Fruit fly (Drosophila melanogaster) whole organism, embryonic: Measurements from ENCODE around the gene Oatp33Eb.

Experiments used
- Aef1 ChIP-seq: fragments of 200-800 bp; sonication (Bioruptor generic); IDR thresholded peaks from 3 replicates; pipeline ENCODE4 v1.3.6; 2022; ENCODE audit warnings: missing biosample characterization, missing genetic modification characterization
- Antp ChIP-seq: fragments of 200-800 bp; sonication (Bioruptor generic); optimal IDR thresholded peaks from 3 replicates; lab custom pipeline; 2016; ENCODE audit warnings: missing biosample characterization, missing genetic modification characterization
- Atf3 ChIP-seq: fragments of 200-800 bp; sonication (Bioruptor generic); optimal IDR thresholded peaks from 3 replicates; lab custom pipeline; 2016; ENCODE audit warnings: missing biosample characterization, missing genetic modification characterization
- Blimp-1 ChIP-seq: fragments of 200-800 bp; sonication (Bioruptor generic); optimal IDR thresholded peaks from 3 replicates; lab custom pipeline; 2018; ENCODE audit warnings: missing biosample characterization, missing genetic modification characterization, mild to moderate bottlenecking, moderate library complexity, missing genetic modification reagents
- CG10543 ChIP-seq: fragments of 200-800 bp; sonication (Bioruptor generic); optimal IDR thresholded peaks from 3 replicates; lab custom pipeline; 2017; ENCODE audit warnings: missing biosample characterization, mild to moderate bottlenecking, missing genetic modification characterization, moderate library complexity
- CG12104 ChIP-seq: fragments of 200-800 bp; sonication (Bioruptor generic); optimal IDR thresholded peaks from 3 replicates; lab custom pipeline; 2016; ENCODE audit warnings: missing biosample characterization, missing genetic modification characterization
- CG12219 ChIP-seq: fragments of 200-800 bp; sonication (Bioruptor generic); optimal IDR thresholded peaks from 3 replicates; lab custom pipeline; 2018; ENCODE audit warnings: missing biosample characterization, mild to moderate bottlenecking, missing genetic modification characterization
- CG13296 ChIP-seq: fragments of 200-800 bp; sonication (Bioruptor generic); optimal IDR thresholded peaks from 3 replicates; lab custom pipeline; 2018; ENCODE audit warnings: missing biosample characterization, mild to moderate bottlenecking, missing genetic modification characterization
- CG14014 ChIP-seq: fragments of 200-800 bp; sonication (Bioruptor generic); IDR thresholded peaks from 2 replicates; pipeline ENCODE4 v1.3.6; 2022; ENCODE audit warnings: missing biosample characterization, missing genetic modification characterization
- CG15601 ChIP-seq: fragments of 200-800 bp; sonication (Bioruptor generic); optimal IDR thresholded peaks from 3 replicates; lab custom pipeline; 2019; ENCODE audit warnings: missing biosample characterization, mild to moderate bottlenecking, missing genetic modification characterization, moderate library complexity
- CG15696 ChIP-seq: fragments of 200-800 bp; sonication (Bioruptor generic); optimal IDR thresholded peaks from 2 replicates; lab custom pipeline; 2019; ENCODE audit warnings: missing biosample characterization, mild to moderate bottlenecking, missing genetic modification characterization, moderate library complexity
- CG1832 ChIP-seq: fragments of 200-800 bp; sonication (Bioruptor generic); optimal IDR thresholded peaks from 2 replicates; lab custom pipeline; 2017; ENCODE audit warnings: missing biosample characterization, mild to moderate bottlenecking, missing genetic modification characterization, inconsistent platforms
- CG3163 ChIP-seq: fragments of 200-800 bp; sonication (Bioruptor generic); optimal IDR thresholded peaks from 3 replicates; lab custom pipeline; 2016; ENCODE audit warnings: missing biosample characterization, missing genetic modification characterization
- CG3838 ChIP-seq: fragments of 200-800 bp; sonication (Bioruptor generic); optimal IDR thresholded peaks from 3 replicates; lab custom pipeline; 2016; ENCODE audit warnings: missing biosample characterization, missing genetic modification characterization
- CG4360 ChIP-seq: fragments of 200-800 bp; sonication (Bioruptor generic); IDR thresholded peaks from 2 replicates; pipeline ENCODE4 v1.3.6; 2022; ENCODE audit warnings: missing biosample characterization, missing genetic modification characterization
- CG4617 ChIP-seq: fragments of 200-800 bp; sonication (Bioruptor generic); optimal IDR thresholded peaks from 3 replicates; lab custom pipeline; 2016; ENCODE audit warnings: missing biosample characterization, missing genetic modification characterization, borderline replicate concordance
- CG6175 ChIP-seq: fragments of 200-800 bp; sonication (Bioruptor generic); IDR thresholded peaks from 3 replicates; pipeline ENCODE4 v1.3.6; 2022; ENCODE audit warnings: missing biosample characterization, missing genetic modification characterization
- CG6272 ChIP-seq: fragments of 200-800 bp; sonication (Bioruptor generic); IDR thresholded peaks from 2 replicates; pipeline ENCODE4 v1.3.6; 2022; ENCODE audit warnings: missing biosample characterization, missing genetic modification characterization
- CG7271 ChIP-seq: fragments of 200-800 bp; sonication (Bioruptor generic); optimal IDR thresholded peaks from 2 replicates; lab custom pipeline; 2018; ENCODE audit warnings: missing biosample characterization, mild to moderate bottlenecking, missing genetic modification characterization, moderate library complexity
- CG8281 ChIP-seq: fragments of 200-800 bp; sonication (Bioruptor generic); optimal IDR thresholded peaks from 2 replicates; lab custom pipeline; 2018; ENCODE audit warnings: missing biosample characterization, mild to moderate bottlenecking, missing genetic modification characterization, moderate library complexity
- CG8944 ChIP-seq: fragments of 200-800 bp; sonication (Bioruptor generic); optimal IDR thresholded peaks from 3 replicates; lab custom pipeline; 2016; ENCODE audit warnings: missing biosample characterization, missing genetic modification characterization
- CHES-1-like ChIP-seq: fragments of 200-800 bp; sonication (Bioruptor generic); optimal IDR thresholded peaks from 2 replicates; lab custom pipeline; 2016; ENCODE audit warnings: missing biosample characterization, missing genetic modification characterization
- Dad ChIP-seq: fragments of 200-800 bp; sonication (Bioruptor generic); optimal IDR thresholded peaks from 3 replicates; lab custom pipeline; 2016; ENCODE audit warnings: missing biosample characterization, missing genetic modification characterization
- HLHmδ ChIP-seq: fragments of 200-800 bp; sonication (Bioruptor generic); optimal IDR thresholded peaks from 2 replicates; lab custom pipeline; 2018; ENCODE audit warnings: missing biosample characterization, mild to moderate bottlenecking, missing genetic modification characterization, moderate library complexity
- Med ChIP-seq: fragments of 200-800 bp; sonication (Bioruptor generic); peaks from one replicate; lab custom pipeline; 2016; ENCODE audit warnings: missing biosample characterization, missing genetic modification characterization, mild to moderate bottlenecking, inconsistent platforms, moderate library complexity
- Optix ChIP-seq: fragments of 200-800 bp; sonication (Bioruptor generic); IDR thresholded peaks from 3 replicates; pipeline ENCODE4 v1.3.6; 2022; ENCODE audit warnings: missing biosample characterization, missing genetic modification characterization
- Pdp1 ChIP-seq, 2 experiments: fragments of 200-800 bp; sonication (Bioruptor generic); optimal IDR thresholded peaks; 3 replicates each; lab custom pipeline; 2016; ENCODE audit warnings: missing biosample characterization in 2 of 2, missing genetic modification characterization in 2 of 2, mild to moderate bottlenecking in 1 of 2, moderate library complexity in 1 of 2
- Taf1 ChIP-seq: fragments of 200-800 bp; sonication (Bioruptor generic); IDR thresholded peaks from 2 replicates; pipeline ENCODE4 v1.3.6; 2022; ENCODE audit warnings: missing biosample characterization, missing genetic modification characterization
- Trl ChIP-seq, 3 experiments: fragments of >200 bp in 2 of 3; fragments of 200-800 bp in 1 of 3; sonication (Bioruptor generic) in 1 of 3; optimal IDR thresholded peaks; 2 replicates in 1 of 3; 3 replicates in 2 of 3; lab custom pipeline; 2016 to 2017; ENCODE audit warnings: missing biosample characterization in 1 of 3, missing genetic modification characterization in 1 of 3
- Vsx1 ChIP-seq: fragments of 200-800 bp; sonication (Bioruptor generic); optimal IDR thresholded peaks from 2 replicates; lab custom pipeline; 2017; ENCODE audit warnings: missing biosample characterization, mild to moderate bottlenecking, missing genetic modification characterization, missing genetic modification reagents
- Xrp1 ChIP-seq: fragments of 200-800 bp; sonication (Bioruptor generic); IDR thresholded peaks from 2 replicates; pipeline ENCODE4 v1.3.6; 2022; ENCODE audit warnings: missing biosample characterization, missing genetic modification characterization
- ab ChIP-seq: fragments of 200-800 bp; sonication (Bioruptor generic); optimal IDR thresholded peaks from 2 replicates; lab custom pipeline; 2016; ENCODE audit warnings: missing biosample characterization, missing genetic modification characterization
- ap ChIP-seq: fragments of 200-800 bp; sonication (Bioruptor generic); IDR thresholded peaks from 2 replicates; pipeline ENCODE4 v1.3.6; 2022; ENCODE audit warnings: missing biosample characterization, missing genetic modification characterization
- ato ChIP-seq: fragments of 200-800 bp; sonication (Bioruptor generic); IDR thresholded peaks from 2 replicates; pipeline ENCODE4 v1.3.6; 2022; ENCODE audit warnings: missing biosample characterization, missing genetic modification characterization; ENCODE audit not compliant: partially characterized antibody
- chm ChIP-seq: fragments of 200-800 bp; sonication (Bioruptor generic); IDR thresholded peaks from 2 replicates; pipeline ENCODE4 v1.3.6; 2022; ENCODE audit warnings: missing biosample characterization, missing genetic modification characterization
- corto ChIP-seq: fragments of 200-800 bp; sonication (Bioruptor generic); optimal IDR thresholded peaks from 2 replicates; lab custom pipeline; 2016; ENCODE audit warnings: missing biosample characterization, mild to moderate bottlenecking, missing genetic modification characterization, moderate library complexity
- croc ChIP-seq: fragments of 200-800 bp; sonication (Bioruptor generic); conservative IDR thresholded peaks from 3 replicates; pipeline ENCODE4 v1.3.6; 2022; ENCODE audit warnings: missing biosample characterization, missing genetic modification characterization
- ftz-f1 ChIP-seq: fragments of 200-800 bp; sonication (Bioruptor generic); optimal IDR thresholded peaks from 2 replicates; lab custom pipeline; 2016; ENCODE audit warnings: missing biosample characterization, missing genetic modification characterization
- grn ChIP-seq: fragments of 200-800 bp; sonication (Bioruptor generic); optimal IDR thresholded peaks from 3 replicates; lab custom pipeline; 2017; ENCODE audit warnings: missing biosample characterization, missing genetic modification characterization
- her ChIP-seq: fragments of 200-800 bp; sonication (Bioruptor generic); optimal IDR thresholded peaks from 2 replicates; lab custom pipeline; 2016; ENCODE audit warnings: missing biosample characterization, missing genetic modification characterization
- ken ChIP-seq: fragments of 200-800 bp; sonication (Bioruptor generic); IDR thresholded peaks from 3 replicates; pipeline ENCODE4 v1.3.6; 2022; ENCODE audit warnings: missing biosample characterization, missing genetic modification characterization
- mam ChIP-seq: fragments of 200-800 bp; sonication (Bioruptor generic); optimal IDR thresholded peaks from 3 replicates; lab custom pipeline; 2016; ENCODE audit warnings: missing biosample characterization, missing genetic modification characterization
- org-1 ChIP-seq: fragments of 200-800 bp; sonication (Bioruptor generic); optimal IDR thresholded peaks from 2 replicates; lab custom pipeline; 2017; ENCODE audit warnings: missing biosample characterization, missing genetic modification characterization
- p53 ChIP-seq: fragments of 200-800 bp; sonication (Bioruptor generic); optimal IDR thresholded peaks from 2 replicates; lab custom pipeline; 2016; ENCODE audit warnings: missing biosample characterization, missing genetic modification characterization
- pros ChIP-seq: fragments of 200-800 bp; sonication (Bioruptor generic); optimal IDR thresholded peaks from 3 replicates; lab custom pipeline; 2019; ENCODE audit warnings: missing biosample characterization, mild to moderate bottlenecking, missing genetic modification characterization, moderate library complexity
- repo ChIP-seq: fragments of 200-800 bp; sonication (Bioruptor generic); optimal IDR thresholded peaks from 2 replicates; lab custom pipeline; 2016; ENCODE audit warnings: missing biosample characterization, missing genetic modification characterization
- slou ChIP-seq: fragments of 200-800 bp; sonication (Bioruptor generic); optimal IDR thresholded peaks from 3 replicates; lab custom pipeline; 2016; ENCODE audit warnings: missing biosample characterization, missing genetic modification characterization
- toy ChIP-seq: fragments of 200-800 bp; sonication (Bioruptor generic); IDR thresholded peaks from 2 replicates; pipeline ENCODE4 v1.3.6; 2022; ENCODE audit warnings: missing biosample characterization, missing genetic modification characterization
- ttk ChIP-seq: fragments of 200-800 bp; sonication (Bioruptor generic); IDR thresholded peaks from 2 replicates; pipeline ENCODE4 v2.1.2; 2022; ENCODE audit warnings: missing biosample characterization, missing genetic modification characterization
- vfl ChIP-seq: fragments of 200-800 bp; sonication (Bioruptor generic); optimal IDR thresholded peaks from 2 replicates; lab custom pipeline; 2016; ENCODE audit warnings: missing biosample characterization, missing genetic modification characterization

Gene Oatp33Eb

DNA sequence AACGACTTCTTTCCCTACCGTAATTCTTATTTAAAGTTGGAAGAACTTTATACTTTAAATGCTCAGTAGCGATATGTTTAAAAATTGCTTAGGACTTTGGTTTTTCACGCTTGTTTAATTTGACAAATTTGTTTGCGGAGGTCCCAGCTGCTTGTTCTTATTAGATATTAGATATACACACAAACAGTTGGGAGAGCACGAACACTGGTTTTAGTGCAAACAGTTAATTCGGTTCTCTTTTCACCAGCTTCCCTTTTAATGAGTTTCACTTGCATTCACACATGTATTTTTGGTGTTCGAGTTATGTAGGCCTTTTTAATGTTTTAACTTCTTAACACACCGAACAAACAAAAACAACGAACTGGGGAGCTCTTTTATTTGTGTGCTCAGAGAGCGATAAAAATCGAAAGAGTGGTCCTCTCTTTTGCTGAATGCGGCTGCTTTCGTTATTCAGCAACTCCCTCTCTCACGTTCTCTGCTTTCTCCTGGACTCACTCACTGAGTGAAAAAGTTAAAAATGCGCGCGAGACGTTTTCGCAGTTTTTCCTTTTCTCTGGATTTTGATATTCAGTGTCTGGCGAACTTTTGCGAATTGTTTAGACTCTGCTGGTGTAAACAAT, 34.5 kb downstream of the Oatp33Eb start (continued):
- TF ChIP-seq CG12219 (GFP tag; lab: Kevin White, UChicago) (no peak), Antp (GFP tag; lab: Kevin White, UChicago) (no peak), CG1832 (no peak), Med (peak; percentile 66), Taf1 (GFP tag; lab: Robert Waterston, UW) (no peak), Blimp-1 (peak; percentile 22), croc (GFP tag; lab: Robert Waterston, UW) (no peak), CG7271 (tag; lab: Kevin White, UChicago) (no peak), CG3163 (GFP tag; lab: Kevin White, UChicago) (peak; percentile 79), her (GFP tag; lab: Kevin White, UChicago) (no peak)

dm6 chr2L:12483519-12483865, 35.2 kb downstream of the Oatp33Eb start:
- TF ChIP-seq Aef1 (GFP tag; lab: Robert Waterston, UW) = no peak
- TF ChIP-seq org-1 (GFP tag; lab: Kevin White, UChicago) = no peak
- no peak for TF ChIP-seq toy (GFP tag; lab: Robert Waterston, UW)
- no peak for TF ChIP-seq ftz-f1 (GFP tag; lab: Kevin White, UChicago)
- no peak for TF ChIP-seq grn (GFP tag; lab: Kevin White, UChicago)
- TF ChIP-seq corto (GFP tag; lab: Kevin White, UChicago) = no peak
- no peak for TF ChIP-seq ab (GFP tag; lab: Kevin White, UChicago)
- TF ChIP-seq CG15696 (tag; lab: Kevin White, UChicago) = no peak
- no peak for TF ChIP-seq ken (GFP tag; lab: Robert Waterston, UW)
- TF ChIP-seq chm (GFP tag; lab: Robert Waterston, UW) = no peak
- TF ChIP-seq CG10543 (GFP tag; lab: Kevin White, UChicago) = no peak
- TF ChIP-seq Xrp1 (GFP tag; lab: Robert Waterston, UW) = no peak
- peak; percentile 57 for TF ChIP-seq CG3838 (GFP tag; lab: Kevin White, UChicago)
- no peak for TF ChIP-seq Optix (GFP tag; lab: Robert Waterston, UW)
- TF ChIP-seq Atf3 (GFP tag; lab: Kevin White, UChicago) = no peak
- 0 out of 2 replicates have a peak, but pooled peaks have one; percentile 26 for TF ChIP-seq ato (GFP tag; lab: Robert Waterston, UW)
- no peak for TF ChIP-seq ttk (GFP tag; lab: Robert Waterston, UW)
- TF ChIP-seq HLHmδ (GFP tag; lab: Kevin White, UChicago) = peak; percentile 15
- peak in 1 of 2 experiments; percentile 78 for TF ChIP-seq Trl (optimal IDR thresholded peaks at IDR 0.05; lab: Kevin White, UChicago)
- TF ChIP-seq Trl (GFP tag; optimal IDR thresholded peaks at IDR 0.05; lab: Kevin White, UChicago) = no peak
- no peak for TF ChIP-seq pros (GFP tag; lab: Kevin White, UChicago)
- TF ChIP-seq CG6175 (GFP tag; lab: Robert Waterston, UW) = no peak
- no peak for TF ChIP-seq CG8944 (GFP tag; lab: Kevin White, UChicago)
- TF ChIP-seq CG8281 = no peak
- no peak for TF ChIP-seq CG4617 (GFP tag; lab: Kevin White, UChicago)
- TF ChIP-seq CHES-1-like (GFP tag; lab: Kevin White, UChicago) = no peak
- TF ChIP-seq vfl (GFP tag; lab: Kevin White, UChicago) = no peak
- TF ChIP-seq p53 (GFP tag; lab: Kevin White, UChicago) = no peak
- no peak for TF ChIP-seq slou
- no peak for TF ChIP-seq CG14014 (GFP tag; lab: Robert Waterston, UW)
- no peak for TF ChIP-seq CG13296 (GFP tag; lab: Kevin White, UChicago)
- no peak for TF ChIP-seq CG12104 (GFP tag; lab: Kevin White, UChicago)
- TF ChIP-seq CG15601 (tag; lab: Kevin White, UChicago) = no peak
- TF ChIP-seq Vsx1 (GFP tag; lab: Kevin White, UChicago) = no peak
- TF ChIP-seq ap = no peak
- no peak for TF ChIP-seq CG6272 (GFP tag; lab: Robert Waterston, UW)
- TF ChIP-seq CG4360 = peak; percentile 88
- TF ChIP-seq mam (GFP tag; lab: Kevin White, UChicago) = no peak
- no peak for TF ChIP-seq Pdp1 (GFP tag; optimal IDR thresholded peaks at IDR 0.05; lab: Kevin White, UChicago)
- TF ChIP-seq Dad (GFP tag; lab: Kevin White, UChicago) = no peak
- TF ChIP-seq repo (GFP tag; lab: Kevin White, UChicago) = no peak
